Worm (Caenorhabditis elegans) whole organism, late embryonic: ENCODE measurements around the gene pgp-10.
A peak's percentile ranks its signal among the peaks of the same experiment; 100 is the strongest.

Experiments
- C08G9.2 ChIP-seq: sonication (generic microtip); optimal IDR thresholded peaks from 2 replicates; lab custom pipeline; 2016; ENCODE audit warnings: mild to moderate bottlenecking, missing genetic modification characterization, moderate library complexity, missing compliant biosample characterization
- F13H6.1 ChIP-seq: sonication (generic microtip); optimal IDR thresholded peaks from 2 replicates; lab custom pipeline; 2016; ENCODE audit warnings: missing genetic modification characterization, missing compliant biosample characterization
- K02D7.2 ChIP-seq: sonication (generic microtip); optimal IDR thresholded peaks from 2 replicates; lab custom pipeline; 2017; ENCODE audit warnings: mild to moderate bottlenecking, missing genetic modification characterization, missing compliant biosample characterization
- T23F11.4 ChIP-seq: fragments of 200-800 bp; sonication (Bioruptor generic); optimal IDR thresholded peaks from 2 replicates; lab custom pipeline; 2018; ENCODE audit warnings: mild to moderate bottlenecking, missing genetic modification characterization, missing compliant biosample characterization
- ama-1 ChIP-seq: fragments of 150-350 bp; optimal IDR thresholded peaks from 2 replicates; lab custom pipeline; 2014
- ceh-18 ChIP-seq: sonication (generic microtip); optimal IDR thresholded peaks from 2 replicates; lab custom pipeline; 2016; ENCODE audit warnings: missing genetic modification characterization, missing compliant biosample characterization
- ceh-19 ChIP-seq: fragments of 200-800 bp; sonication (Bioruptor generic); optimal IDR thresholded peaks from 2 replicates; lab custom pipeline; 2018; ENCODE audit warnings: mild to moderate bottlenecking, missing genetic modification characterization, missing compliant biosample characterization
- ceh-31 ChIP-seq: sonication (generic microtip); optimal IDR thresholded peaks from 2 replicates; lab custom pipeline; 2016; ENCODE audit warnings: missing genetic modification characterization, missing compliant biosample characterization
- ceh-34 ChIP-seq: sonication (generic microtip); optimal IDR thresholded peaks from 2 replicates; lab custom pipeline; 2016; ENCODE audit warnings: mild to moderate bottlenecking, missing genetic modification characterization, missing compliant biosample characterization
- ceh-45 ChIP-seq: fragments of 200-800 bp; sonication (Bioruptor generic); IDR thresholded peaks from 2 replicates; pipeline ENCODE4 v1.3.6; 2022; ENCODE audit warnings: missing genetic modification reagents, missing genetic modification characterization, missing compliant biosample characterization
- ceh-6 ChIP-seq: fragments of 200-800 bp; sonication (Bioruptor generic); optimal IDR thresholded peaks from 2 replicates; lab custom pipeline; 2018; ENCODE audit warnings: mild to moderate bottlenecking, missing genetic modification characterization, missing compliant biosample characterization
- ceh-9 ChIP-seq: sonication (generic microtip); optimal IDR thresholded peaks from 2 replicates; lab custom pipeline; 2016; ENCODE audit warnings: mild to moderate bottlenecking, missing genetic modification characterization, inconsistent platforms, missing compliant biosample characterization
- dmd-4 ChIP-seq: sonication (generic microtip); optimal IDR thresholded peaks from 2 replicates; lab custom pipeline; 2016; ENCODE audit warnings: borderline replicate concordance, missing genetic modification characterization, missing compliant biosample characterization
- dve-1 ChIP-seq: sonication (generic microtip); optimal IDR thresholded peaks from 2 replicates; lab custom pipeline; 2017; ENCODE audit warnings: antibody characterized with exemption, mild to moderate bottlenecking, missing genetic modification characterization, missing compliant biosample characterization
- elt-2 ChIP-seq: sonication (generic microtip); optimal IDR thresholded peaks from 2 replicates; lab custom pipeline; 2016; ENCODE audit warnings: missing genetic modification reagents, missing genetic modification characterization, missing compliant biosample characterization
- ets-4 ChIP-seq: sonication (generic microtip); optimal IDR thresholded peaks from 2 replicates; lab custom pipeline; 2016; ENCODE audit warnings: missing genetic modification characterization, missing compliant biosample characterization
- fax-1 ChIP-seq: sonication (generic microtip); optimal IDR thresholded peaks from 2 replicates; lab custom pipeline; 2016; ENCODE audit warnings: missing genotype, missing genetic modification characterization, missing compliant biosample characterization
- hlh-6 ChIP-seq: sonication (generic microtip); optimal IDR thresholded peaks from 2 replicates; lab custom pipeline; 2016; ENCODE audit warnings: missing genotype, missing genetic modification characterization, missing compliant biosample characterization
- hlh-8 ChIP-seq: sonication (generic microtip); optimal IDR thresholded peaks from 2 replicates; lab custom pipeline; 2016; ENCODE audit warnings: missing genotype, missing genetic modification characterization, missing compliant biosample characterization
- lim-6 ChIP-seq: sonication (generic microtip); optimal IDR thresholded peaks from 2 replicates; lab custom pipeline; 2016; ENCODE audit warnings: missing genetic modification characterization, missing compliant biosample characterization
- madf-2 ChIP-seq: sonication (generic microtip); optimal IDR thresholded peaks from 2 replicates; lab custom pipeline; 2017; ENCODE audit warnings: missing genetic modification characterization, missing compliant biosample characterization
- nfya-1 ChIP-seq: sonication (generic microtip); optimal IDR thresholded peaks from 2 replicates; lab custom pipeline; 2017; ENCODE audit warnings: missing genetic modification characterization, mild to moderate bottlenecking, missing compliant biosample characterization, antibody characterized with exemption, moderate library complexity
- npax-4 ChIP-seq: sonication (generic microtip); optimal IDR thresholded peaks from 2 replicates; lab custom pipeline; 2016; ENCODE audit warnings: missing genetic modification characterization, missing compliant biosample characterization
- pat-9 ChIP-seq: fragments of 200-800 bp; sonication (Bioruptor generic); optimal IDR thresholded peaks from 2 replicates; lab custom pipeline; 2018; ENCODE audit warnings: mild to moderate bottlenecking, missing genetic modification characterization, moderate library complexity, missing compliant biosample characterization
- pax-1 ChIP-seq: fragments of 150-350 bp; optimal IDR thresholded peaks from 2 replicates; lab custom pipeline; 2014; ENCODE audit warnings: missing biosample characterization, missing genetic modification characterization
- pha-4 ChIP-seq: fragments of 150-350 bp; optimal IDR thresholded peaks from 2 replicates; lab custom pipeline; 2018; ENCODE audit warnings: missing biosample characterization, missing genetic modification reagents, missing genetic modification characterization
- pqm-1 ChIP-seq: sonication (generic microtip); optimal IDR thresholded peaks from 2 replicates; lab custom pipeline; 2016; ENCODE audit warnings: missing genetic modification characterization, missing compliant biosample characterization
- pros-1 ChIP-seq: fragments of 150-350 bp; optimal IDR thresholded peaks from 2 replicates; lab custom pipeline; 2014; ENCODE audit warnings: missing biosample characterization, missing genetic modification reagents, missing genetic modification characterization
- ref-2 ChIP-seq: sonication (generic microtip); optimal IDR thresholded peaks from 2 replicates; lab custom pipeline; 2016; ENCODE audit warnings: missing genetic modification characterization, missing compliant biosample characterization
- rnt-1 ChIP-seq: sonication (generic microtip); optimal IDR thresholded peaks from 2 replicates; lab custom pipeline; 2016; ENCODE audit warnings: missing genetic modification characterization, missing compliant biosample characterization
- sdc-2 ChIP-seq: sonication (generic microtip); optimal IDR thresholded peaks from 2 replicates; lab custom pipeline; 2016; ENCODE audit warnings: missing genotype, missing genetic modification characterization, missing compliant biosample characterization
- sox-4 ChIP-seq: sonication (generic microtip); optimal IDR thresholded peaks from 2 replicates; lab custom pipeline; 2017; ENCODE audit warnings: mild to moderate bottlenecking, missing genetic modification characterization, inconsistent platforms, missing compliant biosample characterization
- syd-9 ChIP-seq: sonication (generic microtip); optimal IDR thresholded peaks from 2 replicates; lab custom pipeline; 2016; ENCODE audit warnings: mild to moderate bottlenecking, missing genetic modification characterization, moderate library complexity, missing compliant biosample characterization
- tbx-2 ChIP-seq: sonication (generic microtip); optimal IDR thresholded peaks from 2 replicates; lab custom pipeline; 2016; ENCODE audit warnings: missing genetic modification characterization, missing compliant biosample characterization
- tbx-7 ChIP-seq: sonication (generic microtip); optimal IDR thresholded peaks from 2 replicates; lab custom pipeline; 2016; ENCODE audit warnings: missing genotype, missing genetic modification characterization, missing compliant biosample characterization
- unc-3 ChIP-seq, 2 experiments: fragments of 200-800 bp in 1 of 2; sonication (Bioruptor generic) in 1 of 2; sonication (generic microtip) in 1 of 2; conservative IDR thresholded peaks in 1 of 2; optimal IDR thresholded peaks in 1 of 2; 2 replicates each; pipeline versions ENCODE4 v1.3.6 to Lab custom; 2016 to 2022; ENCODE audit warnings: missing compliant biosample characterization in 2 of 2, missing genetic modification characterization in 2 of 2, missing genetic modification reagents in 1 of 2
- unc-42 ChIP-seq: sonication (generic microtip); optimal IDR thresholded peaks from 2 replicates; lab custom pipeline; 2016; ENCODE audit warnings: missing genotype, missing genetic modification characterization, missing compliant biosample characterization
- zip-5 ChIP-seq: sonication (generic microtip); optimal IDR thresholded peaks from 2 replicates; lab custom pipeline; 2016; ENCODE audit warnings: missing genetic modification characterization, missing compliant biosample characterization
- ztf-16 ChIP-seq: sonication (generic microtip); optimal IDR thresholded peaks from 2 replicates; lab custom pipeline; 2017; ENCODE audit warnings: missing genetic modification characterization, missing compliant biosample characterization

pgp-10 gene

ce11 chrX:7177341-7177740 is 18.5 kb downstream of the pgp-10 start, which contains the start of gene F43E12.1:
F43E12.1 (plus strand) TSS chrX:7177641.
- no peak for TF ChIP-seq sdc-2

- TF ChIP-seq ceh-18 (tag; lab: Kevin White, UChicago) (peak; percentile 8), dve-1 (peak; percentile 30), elt-2 (tag; lab: Kevin White, UChicago) (peak; percentile 32), sdc-2 (peak; percentile 98), nfya-1 (tag; lab: Kevin White, UChicago) (peak; percentile 26), ceh-31 (tag; lab: Kevin White, UChicago) (peak; percentile 68), lim-6 (tag; lab: Kevin White, UChicago) (no peak), ets-4 (tag; lab: Kevin White, UChicago) (peak; percentile 2), ceh-19 (GFP tag; lab: Kevin White, UChicago) (no peak), fax-1 (tag; lab: Kevin White, UChicago) (no peak), ceh-34 (tag; lab: Kevin White, UChicago) (peak; percentile 6), ceh-9 (no peak)
Observed at ce11 chrX:7181627-7182026, 22.8 kb downstream of the pgp-10 start.

- TF ChIP-seq pros-1: no peak
- no peak for TF ChIP-seq tbx-2 (tag; lab: Kevin White, UChicago)
- no peak for TF ChIP-seq dmd-4 (tag; lab: Kevin White, UChicago)
- TF ChIP-seq syd-9: no peak
- TF ChIP-seq ceh-9: no peak
- no peak for TF ChIP-seq sox-4 (tag; lab: Kevin White, UChicago)
Observed at ce11 chrX:7187602-7188001, 28.8 kb downstream of the pgp-10 start, which contains the start of gene C55B6.4. C55B6.4 (minus strand) TSS chrX:7187702.

ce11 chrX:7191882-7192281 is 33.0 kb downstream of the pgp-10 start, which contains the start of gene C55B6.7:
C55B6.7 (minus strand) TSS chrX:7191982.
- TF ChIP-seq ceh-6 (GFP tag; lab: Kevin White, UChicago): no peak
- no peak for TF ChIP-seq pha-4 (tag; lab: Kevin White, UChicago)
- TF ChIP-seq K02D7.2: no peak
- TF ChIP-seq tbx-7 (tag; lab: Kevin White, UChicago): no peak
- no peak for TF ChIP-seq pax-1 (tag; lab: Kevin White, UChicago)
- TF ChIP-seq unc-42: no peak
- no peak for TF ChIP-seq C08G9.2 (tag; lab: Kevin White, UChicago)
- TF ChIP-seq T23F11.4 (GFP tag; lab: Kevin White, UChicago): no peak
- TF ChIP-seq ref-2: no peak
- TF ChIP-seq fax-1 (tag; lab: Kevin White, UChicago): no peak
- TF ChIP-seq ceh-45 (GFP tag; lab: Robert Waterston, UW): no peak
- no peak for TF ChIP-seq hlh-6 (tag; lab: Kevin White, UChicago)

- TF ChIP-seq hlh-8 (tag; lab: Kevin White, UChicago) (no peak), unc-42 (peak; percentile 27), pat-9 (no peak), unc-3 (GFP tag; conservative IDR thresholded peaks at IDR 0.05; lab: Robert Waterston, UW) (no peak), unc-3 (tag; optimal IDR thresholded peaks at IDR 0.05; lab: Kevin White, UChicago) (no peak), zip-5 (tag; lab: Kevin White, UChicago) (no peak), lim-6 (tag; lab: Kevin White, UChicago) (no peak), ref-2 (no peak), hlh-6 (tag; lab: Kevin White, UChicago) (no peak), ceh-45 (GFP tag; lab: Robert Waterston, UW) (no peak), ama-1 (lab: Kevin White, UChicago) (no peak), elt-2 (tag; lab: Kevin White, UChicago) (peak; percentile 85), ceh-31 (tag; lab: Kevin White, UChicago) (peak; percentile 8), dve-1 (no peak), ceh-18 (tag; lab: Kevin White, UChicago) (peak; percentile 3), F13H6.1 (no peak), pqm-1 (tag; lab: Kevin White, UChicago) (no peak), rnt-1 (no peak), tbx-7 (tag; lab: Kevin White, UChicago) (no peak), npax-4 (tag; lab: Kevin White, UChicago) (no peak), sox-4 (tag; lab: Kevin White, UChicago) (no peak), tbx-2 (tag; lab: Kevin White, UChicago) (peak; percentile 50), ztf-16 (tag; lab: Kevin White, UChicago) (no peak), madf-2 (no peak)
Observed at ce11 chrX:7193894-7194614, 35.2 kb downstream of the pgp-10 start, which contains the start of gene dnj-7. dnj-7 (plus strand) TSS chrX:7194564.
